In genomic region chrV:6559585-6559984, ce11 we compare ENCODE assay signal across 4 worm cellular contexts.
TF ChIP-seq lines count a peak whose summit lies in the region.

No protein-coding gene starts in this region.

TF ChIP-seq in whole organism, L2 larva, 48 proteins besides CTCF, POLR2A, EP300 and RAD21:
- TF ChIP-seq unc-55 (GFP tag; optimal IDR thresholded peaks at IDR 0.05; lab: Kevin White, UChicago): no peak
- TF ChIP-seq ceh-16 (tag; optimal IDR thresholded peaks at IDR 0.05; lab: Kevin White, UChicago): no peak
- peak; percentile 4 for TF ChIP-seq sma-9 (GFP tag; optimal IDR thresholded peaks at IDR 0.05; lab: Kevin White, UChicago)
- TF ChIP-seq sma-9 (tag; optimal IDR thresholded peaks at IDR 0.05; lab: Kevin White, UChicago): no peak
- TF ChIP-seq nhr-12 (tag; optimal IDR thresholded peaks at IDR 0.05; lab: Kevin White, UChicago): no peak
- peak; percentile 7 for TF ChIP-seq sma-3 (GFP tag; optimal IDR thresholded peaks at IDR 0.05; lab: Kevin White, UChicago)
- no peak for TF ChIP-seq ztf-11 (tag; optimal IDR thresholded peaks at IDR 0.05; lab: Kevin White, UChicago)
- no peak for TF ChIP-seq aly-2 (tag; optimal IDR thresholded peaks at IDR 0.05; lab: Kevin White, UChicago)
- no peak for TF ChIP-seq elt-3 (tag; optimal IDR thresholded peaks at IDR 0.05; lab: Kevin White, UChicago)
TF ChIP-seq in whole organism, L2 larva: peak in this region for 2.

TF ChIP-seq in whole organism, L4 larva, 104 proteins besides CTCF, POLR2A, EP300 and RAD21 (continues in another document):
- TF ChIP-seq daf-16 (GFP tag; optimal IDR thresholded peaks at IDR 0.05; lab: Kevin White, UChicago) (peak in 1 of 2 experiments; percentile 76), daf-16 (tag; optimal IDR thresholded peaks at IDR 0.05; lab: Kevin White, UChicago) (peak; percentile 68), snpc-4 (tag; optimal IDR thresholded peaks at IDR 0.05; lab: Kevin White, UChicago) (no peak), spr-3 (GFP tag; optimal IDR thresholded peaks at IDR 0.05; lab: Kevin White, UChicago) (peak; percentile 67), zfp-2 (tag; optimal IDR thresholded peaks at IDR 0.05; lab: Kevin White, UChicago) (peak; percentile 30), saeg-2 (GFP tag; IDR thresholded peaks at IDR 0.05; lab: Robert Waterston, UW) (peak; percentile 10; the same call in 1 of the 2 replicates), mes-2 (tag; optimal IDR thresholded peaks at IDR 0.05; lab: Kevin White, UChicago; ENCODE audit: poor library complexity, severe bottlenecking) (no peak), spr-1 (tag; optimal IDR thresholded peaks at IDR 0.05; lab: Kevin White, UChicago) (peak; percentile 53), arid-1 (GFP tag; conservative IDR thresholded peaks at IDR 0.05; lab: Robert Waterston, UW) (peak; percentile 78), T20F7.1 (GFP tag; optimal IDR thresholded peaks at IDR 0.05; lab: Kevin White, UChicago) (no peak), zip-11 (GFP tag; IDR thresholded peaks at IDR 0.05; lab: Robert Waterston, UW) (no peak), T26A8.4 (GFP tag; IDR thresholded peaks at IDR 0.05; lab: Robert Waterston, UW) (no peak), nhr-41 (GFP tag; IDR thresholded peaks at IDR 0.05; lab: Robert Waterston, UW) (0 out of 2 replicates have a peak, but pooled peaks have one; percentile 57), pha-4 (GFP tag; IDR thresholded peaks at IDR 0.05; lab: Robert Waterston, UW) (peak; percentile 83; the same call in 1 of the 2 replicates), pha-4 (tag; optimal IDR thresholded peaks at IDR 0.05; lab: Kevin White, UChicago) (no peak), php-3 (GFP tag; IDR thresholded peaks at IDR 0.05; lab: Robert Waterston, UW) (peak; percentile 74), lim-7 (GFP tag; IDR thresholded peaks at IDR 0.05; lab: Robert Waterston, UW) (peak; percentile 96), daf-19 (GFP tag; conservative IDR thresholded peaks at IDR 0.05; lab: Robert Waterston, UW) (no peak), mxl-2 (GFP tag; conservative IDR thresholded peaks at IDR 0.05; lab: Robert Waterston, UW) (0 out of 2 replicates have a peak, but pooled peaks have one; percentile 42), unc-62 (GFP tag; optimal IDR thresholded peaks at IDR 0.05 in 1 of 2; lab: Kevin White, UChicago) (peak in 1 of 2 experiments; percentile 11), unc-62 (tag; optimal IDR thresholded peaks at IDR 0.05; lab: Kevin White, UChicago) (no peak), madf-9 (GFP tag; conservative IDR thresholded peaks at IDR 0.05; lab: Robert Waterston, UW) (peak; percentile 69), lin-39 (tag; optimal IDR thresholded peaks at IDR 0.05; lab: Kevin White, UChicago) (no peak), nhr-6 (tag; optimal IDR thresholded peaks at IDR 0.05; lab: Kevin White, UChicago) (no peak), lsy-2 (tag; optimal IDR thresholded peaks at IDR 0.05; lab: Kevin White, UChicago) (no peak), set-16 (GFP tag; IDR thresholded peaks at IDR 0.05; lab: Robert Waterston, UW) (no peak), Y5F2A.4 (GFP tag; optimal IDR thresholded peaks at IDR 0.05; lab: Kevin White, UChicago) (peak; percentile 53)

TF ChIP-seq in whole organism, late embryonic, 69 proteins besides CTCF, POLR2A, EP300 and RAD21:
- TF ChIP-seq ceh-2 (tag; optimal IDR thresholded peaks at IDR 0.05; lab: Kevin White, UChicago): no peak
- TF ChIP-seq elt-2 (tag; optimal IDR thresholded peaks at IDR 0.05; lab: Kevin White, UChicago): peak; percentile 60
- peak; percentile 6 for TF ChIP-seq che-1 (tag; optimal IDR thresholded peaks at IDR 0.05; lab: Kevin White, UChicago)
- peak; percentile 5 for TF ChIP-seq C38D4.7 (GFP tag; optimal IDR thresholded peaks at IDR 0.05; lab: Kevin White, UChicago)
TF ChIP-seq in whole organism, late embryonic: peak in this region for 3.

TF ChIP-seq in whole organism, mixed stage, embryonic, 35 proteins besides CTCF, POLR2A, EP300 and RAD21:
- peak; percentile 55 for TF ChIP-seq M03D4.4 (tag; optimal IDR thresholded peaks at IDR 0.05; lab: Kevin White, UChicago)
- no peak for TF ChIP-seq unc-62 (GFP tag; optimal IDR thresholded peaks at IDR 0.05; lab: Kevin White, UChicago)
